Worm (Caenorhabditis elegans) whole organism, L1 larva: ENCODE results near the gene C27A2.7.

Experiments used
- C16A3.4 ChIP-seq: fragments of 150-350 bp; optimal IDR thresholded peaks from 2 replicates; lab custom pipeline; 2014; ENCODE audit warnings: missing biosample characterization, missing genetic modification characterization
- C34B4.2 ChIP-seq: sonication (generic microtip); optimal IDR thresholded peaks from 2 replicates; lab custom pipeline; 2017; ENCODE audit warnings: mild to moderate bottlenecking, missing genetic modification characterization, missing compliant biosample characterization
- F16B12.6 ChIP-seq: fragments of 150-350 bp; optimal IDR thresholded peaks from 2 replicates; lab custom pipeline; 2014; ENCODE audit warnings: missing biosample characterization, missing genetic modification characterization
- Y116A8C.19 ChIP-seq: sonication (generic microtip); optimal IDR thresholded peaks from 2 replicates; lab custom pipeline; 2016; ENCODE audit warnings: missing compliant biosample characterization, missing genetic modification characterization, borderline replicate concordance
- ama-1 ChIP-seq: fragments of 150-350 bp; optimal IDR thresholded peaks from 2 replicates; lab custom pipeline; 2014
- ceh-8 ChIP-seq: fragments of 200-800 bp; sonication (Bioruptor generic); optimal IDR thresholded peaks from 2 replicates; lab custom pipeline; 2018; ENCODE audit warnings: mild to moderate bottlenecking, missing genetic modification characterization, moderate library complexity, missing compliant biosample characterization
- ceh-82 ChIP-seq, 3 experiments: fragments of 150-350 bp in 1 of 3; sonication (generic microtip) in 2 of 3; optimal IDR thresholded peaks; 2 replicates each; lab custom pipeline; 2014 to 2017; ENCODE audit warnings: missing biosample characterization in 3 of 3, missing genetic modification characterization in 3 of 3
- ceh-90 ChIP-seq: sonication (generic microtip); optimal IDR thresholded peaks from 2 replicates; lab custom pipeline; 2016; ENCODE audit warnings: missing genetic modification characterization, missing compliant biosample characterization
- ces-1 ChIP-seq: fragments of 150-350 bp; optimal IDR thresholded peaks from 2 replicates; lab custom pipeline; 2014; ENCODE audit warnings: missing biosample characterization, missing genetic modification reagents, missing genetic modification characterization
- dpl-1 ChIP-seq, 3 experiments: fragments of 150-350 bp in 2 of 3; sonication (generic microtip) in 1 of 3; optimal IDR thresholded peaks; 2 replicates each; lab custom pipeline; 2014 to 2017; ENCODE audit warnings: missing biosample characterization in 3 of 3, missing genetic modification characterization in 3 of 3, missing genetic modification reagents in 3 of 3
- dsc-1 ChIP-seq: sonication (generic microtip); optimal IDR thresholded peaks from 2 replicates; lab custom pipeline; 2016; ENCODE audit warnings: mild to moderate bottlenecking, missing genetic modification characterization, missing compliant biosample characterization
- efl-1 ChIP-seq, 4 experiments: fragments of 150-350 bp; optimal IDR thresholded peaks in 3 of 4; peaks in 1 of 4; 1 replicate in 1 of 4; 2 replicates in 3 of 4; lab custom pipeline; 2014; ENCODE audit warnings: missing biosample characterization in 2 of 4, missing genetic modification characterization in 2 of 4, missing genetic modification reagents in 2 of 4
- efl-3 ChIP-seq: fragments of 200-800 bp; sonication (Bioruptor generic); optimal IDR thresholded peaks from 2 replicates; lab custom pipeline; 2018; ENCODE audit warnings: mild to moderate bottlenecking, missing genetic modification characterization, missing compliant biosample characterization
- egl-27 ChIP-seq, 2 experiments: fragments of 150-350 bp in 1 of 2; sonication (generic microtip); optimal IDR thresholded peaks; 3 replicates each; lab custom pipeline; 2017 to 2018; ENCODE audit warnings: missing biosample characterization in 2 of 2, missing genetic modification characterization in 2 of 2, missing genetic modification reagents in 2 of 2
- elt-2 ChIP-seq: sonication (generic microtip); optimal IDR thresholded peaks from 2 replicates; lab custom pipeline; 2016; ENCODE audit warnings: missing genetic modification characterization, mild to moderate bottlenecking, inconsistent platforms, missing compliant biosample characterization, missing genetic modification reagents
- fkh-8 ChIP-seq: sonication (generic microtip); optimal IDR thresholded peaks from 2 replicates; lab custom pipeline; 2016; ENCODE audit warnings: mild to moderate bottlenecking, missing genetic modification characterization, missing compliant biosample characterization
- fos-1 ChIP-seq: fragments of 150-350 bp; optimal IDR thresholded peaks from 2 replicates; lab custom pipeline; 2014; ENCODE audit warnings: missing biosample characterization, missing genetic modification characterization
- hlh-4 ChIP-seq: sonication (generic microtip); optimal IDR thresholded peaks from 2 replicates; lab custom pipeline; 2016; ENCODE audit warnings: mild to moderate bottlenecking, missing genetic modification characterization, missing compliant biosample characterization
- isw-1 ChIP-seq: fragments of 200-800 bp; sonication (Bioruptor generic); IDR thresholded peaks from 2 replicates; pipeline ENCODE4 v1.3.6; 2022; ENCODE audit warnings: missing genetic modification characterization, missing compliant biosample characterization
- jun-1 ChIP-seq: fragments of 150-350 bp; optimal IDR thresholded peaks from 2 replicates; lab custom pipeline; 2014; ENCODE audit warnings: missing biosample characterization, missing genetic modification reagents, missing genetic modification characterization
- lin-13 ChIP-seq: fragments of 150-350 bp; optimal IDR thresholded peaks from 2 replicates; lab custom pipeline; 2014; ENCODE audit warnings: missing biosample characterization, missing genetic modification reagents, missing genetic modification characterization
- lin-14 ChIP-seq: fragments of 200-800 bp; sonication (Bioruptor generic); optimal IDR thresholded peaks from 2 replicates; lab custom pipeline; 2018; ENCODE audit warnings: mild to moderate bottlenecking, missing genetic modification characterization, moderate library complexity, missing compliant biosample characterization
- lin-35 ChIP-seq, 2 experiments: fragments of 150-350 bp; optimal IDR thresholded peaks; 2 replicates each; lab custom pipeline; 2014; ENCODE audit warnings: missing biosample characterization in 2 of 2, missing genetic modification characterization in 2 of 2, missing genetic modification reagents in 2 of 2
- lsy-2 ChIP-seq, 2 experiments: fragments of 150-350 bp; optimal IDR thresholded peaks; 2 replicates each; lab custom pipeline; 2014; ENCODE audit warnings: missing biosample characterization in 2 of 2, missing genetic modification characterization in 2 of 2
- mab-9 ChIP-seq: fragments of 200-800 bp; sonication (Bioruptor generic); IDR thresholded peaks from 2 replicates; pipeline ENCODE4 v1.3.6; 2022; ENCODE audit warnings: missing genetic modification reagents, missing genetic modification characterization, missing compliant biosample characterization
- mdl-1 ChIP-seq, 2 experiments: fragments of 150-350 bp; optimal IDR thresholded peaks; 2 replicates each; lab custom pipeline; 2014 to 2017; ENCODE audit warnings: missing biosample characterization in 2 of 2, missing genetic modification characterization in 2 of 2, inconsistent platforms in 1 of 2
- mep-1 ChIP-seq: fragments of 150-350 bp; optimal IDR thresholded peaks from 2 replicates; lab custom pipeline; 2014; ENCODE audit warnings: missing biosample characterization, missing genetic modification characterization
- nhr-12 ChIP-seq: sonication (generic microtip); optimal IDR thresholded peaks from 2 replicates; lab custom pipeline; 2017; ENCODE audit warnings: missing biosample characterization, missing genetic modification characterization
- nhr-20 ChIP-seq: sonication (generic microtip); optimal IDR thresholded peaks from 2 replicates; lab custom pipeline; 2016; ENCODE audit warnings: mild to moderate bottlenecking, missing genetic modification characterization, missing compliant biosample characterization
- nhr-28 ChIP-seq: fragments of 150-350 bp; optimal IDR thresholded peaks from 2 replicates; lab custom pipeline; 2014; ENCODE audit warnings: missing biosample characterization, missing genetic modification characterization
- nhr-47 ChIP-seq: sonication (generic microtip); optimal IDR thresholded peaks from 2 replicates; lab custom pipeline; 2016; ENCODE audit warnings: mild to moderate bottlenecking, missing genetic modification characterization, moderate library complexity, missing compliant biosample characterization
- nhr-77 ChIP-seq: fragments of 150-350 bp; optimal IDR thresholded peaks from 2 replicates; lab custom pipeline; 2014; ENCODE audit warnings: missing biosample characterization, missing genetic modification characterization
- nhr-85 ChIP-seq: sonication (generic microtip); peaks from one replicate; lab custom pipeline; 2016; ENCODE audit warnings: missing genetic modification characterization, inconsistent platforms, missing compliant biosample characterization
- pax-3 ChIP-seq: fragments of 200-800 bp; sonication (Bioruptor generic); optimal IDR thresholded peaks from 2 replicates; lab custom pipeline; 2018; ENCODE audit warnings: mild to moderate bottlenecking, missing genetic modification characterization, moderate library complexity, missing compliant biosample characterization
- rnt-1 ChIP-seq: sonication (generic microtip); optimal IDR thresholded peaks from 2 replicates; lab custom pipeline; 2016; ENCODE audit warnings: mild to moderate bottlenecking, missing genetic modification characterization, moderate library complexity, missing compliant biosample characterization
- skn-1 ChIP-seq: fragments of 150-350 bp; optimal IDR thresholded peaks from 2 replicates; lab custom pipeline; 2014; ENCODE audit warnings: missing biosample characterization, missing genetic modification characterization
- snpc-4 ChIP-seq: fragments of 150-350 bp; optimal IDR thresholded peaks from 2 replicates; lab custom pipeline; 2014; ENCODE audit warnings: missing biosample characterization, missing genetic modification characterization
- snu-23 ChIP-seq: sonication (generic microtip); optimal IDR thresholded peaks from 2 replicates; lab custom pipeline; 2016; ENCODE audit warnings: missing genetic modification characterization, missing compliant biosample characterization
- sox-4 ChIP-seq: sonication (generic microtip); optimal IDR thresholded peaks from 2 replicates; lab custom pipeline; 2016; ENCODE audit warnings: missing genetic modification characterization, missing compliant biosample characterization
- sptf-1 ChIP-seq: fragments of 150-350 bp; optimal IDR thresholded peaks from 2 replicates; lab custom pipeline; 2014; ENCODE audit warnings: missing biosample characterization, missing genetic modification characterization
- sup-37 ChIP-seq: fragments of 200-800 bp; sonication (Bioruptor generic); optimal IDR thresholded peaks from 2 replicates; lab custom pipeline; 2018; ENCODE audit warnings: mild to moderate bottlenecking, missing genetic modification characterization, missing compliant biosample characterization
- swsn-7 ChIP-seq: sonication (generic microtip); optimal IDR thresholded peaks from 2 replicates; lab custom pipeline; 2016; ENCODE audit warnings: missing genetic modification characterization, missing compliant biosample characterization
- tbx-2 ChIP-seq: sonication (generic microtip); optimal IDR thresholded peaks from 2 replicates; lab custom pipeline; 2016; ENCODE audit warnings: missing genetic modification characterization, missing compliant biosample characterization
- unc-130 ChIP-seq: fragments of 150-350 bp; optimal IDR thresholded peaks from 2 replicates; lab custom pipeline; 2017; ENCODE audit warnings: missing biosample characterization, missing genetic modification characterization, inconsistent platforms
- unc-30 ChIP-seq: sonication (generic microtip); optimal IDR thresholded peaks from 2 replicates; lab custom pipeline; 2017; ENCODE audit warnings: missing biosample characterization, missing genetic modification characterization
- xbp-1 ChIP-seq: sonication (generic microtip); optimal IDR thresholded peaks from 2 replicates; lab custom pipeline; 2016; ENCODE audit warnings: missing genetic modification characterization, missing compliant biosample characterization
- zip-4 ChIP-seq: fragments of 200-800 bp; sonication (Bioruptor generic); optimal IDR thresholded peaks from 2 replicates; lab custom pipeline; 2018; ENCODE audit warnings: mild to moderate bottlenecking, missing genetic modification characterization, moderate library complexity, missing compliant biosample characterization
- ztf-11 ChIP-seq, 2 experiments: sonication (generic microtip); optimal IDR thresholded peaks; 2 replicates each; lab custom pipeline; 2016 to 2017; ENCODE audit warnings: missing genetic modification characterization in 2 of 2, missing biosample characterization in 1 of 2, missing compliant biosample characterization in 1 of 2

C27A2.7 gene

DNA sequence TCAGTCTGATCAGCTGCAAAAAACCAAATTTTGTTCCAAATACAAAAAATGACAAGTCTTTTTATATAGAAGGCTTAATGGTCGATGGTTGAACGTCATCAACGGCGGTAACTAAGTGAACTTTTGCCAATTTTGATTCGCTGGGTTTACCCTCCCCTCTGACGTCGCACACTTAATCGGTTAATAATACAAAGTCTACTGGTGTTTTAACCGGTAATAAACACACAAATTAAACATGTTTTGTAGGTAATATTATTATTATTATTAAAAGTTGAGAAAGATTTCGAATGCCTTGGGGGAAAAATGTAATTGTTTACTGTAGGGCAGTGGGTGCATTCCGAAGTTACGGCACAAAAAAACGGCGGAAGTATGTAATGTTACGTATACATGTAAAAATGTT is 10.4 kb downstream of the C27A2.7 start, which contains the start of gene pho-12:
TSS of gene pho-12 (minus strand) at position 101 of the 400 bp plus-strand sequence.
- TF ChIP-seq zip-4 (GFP tag; lab: Kevin White, UChicago): no peak
- TF ChIP-seq unc-30 (tag; lab: Kevin White, UChicago): no peak
- no peak for TF ChIP-seq nhr-12 (tag; lab: Kevin White, UChicago)
- TF ChIP-seq, all 84 proteins: peak for 0

DNA sequence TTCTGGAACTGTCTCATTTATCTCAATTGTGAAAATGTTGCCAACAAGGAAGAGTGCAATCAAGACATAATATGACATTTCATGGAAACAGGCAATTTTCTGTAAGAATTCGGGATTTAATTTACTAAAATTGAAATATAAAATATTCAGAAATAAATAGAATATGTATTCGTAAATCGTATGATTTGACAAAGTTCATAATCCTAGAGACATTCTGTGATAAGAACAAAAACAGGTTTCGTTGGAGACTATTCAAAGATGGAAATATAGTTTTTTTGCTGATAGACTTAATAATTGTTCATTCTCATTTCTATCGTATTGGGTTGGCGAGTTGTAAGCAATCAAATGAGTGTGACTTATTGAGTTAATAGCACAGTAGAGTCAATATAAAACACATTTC is 13.1 kb downstream of the C27A2.7 start, which contains the start of gene C27A2.12:
TSS of gene C27A2.12 (minus strand) at position 101 of the 400 bp plus-strand sequence.
- no peak for TF ChIP-seq zip-4 (GFP tag; lab: Kevin White, UChicago)
- no peak for TF ChIP-seq nhr-47 (tag; lab: Kevin White, UChicago)
- TF ChIP-seq sup-37 (GFP tag; lab: Kevin White, UChicago): no peak
- TF ChIP-seq ceh-8 (GFP tag; lab: Kevin White, UChicago): no peak
- TF ChIP-seq lsy-2 (tag; optimal IDR thresholded peaks at IDR 0.05; lab: Kevin White, UChicago): no peak
- no peak for TF ChIP-seq nhr-85 (tag; lab: Kevin White, UChicago)
- TF ChIP-seq nhr-28 (tag; lab: Kevin White, UChicago): no peak
- no peak for TF ChIP-seq sox-4 (tag; lab: Kevin White, UChicago)
- no peak for TF ChIP-seq snu-23 (GFP tag; lab: Kevin White, UChicago)
- TF ChIP-seq jun-1 (tag; lab: Kevin White, UChicago): no peak
- no peak for TF ChIP-seq ceh-90 (tag; lab: Kevin White, UChicago)
- TF ChIP-seq isw-1 (GFP tag; lab: Robert Waterston, UW): no peak
- TF ChIP-seq hlh-4: no peak
- no peak for TF ChIP-seq efl-3 (GFP tag; lab: Kevin White, UChicago)
- TF ChIP-seq sptf-1 (tag; lab: Kevin White, UChicago): no peak
- no peak for TF ChIP-seq snpc-4 (tag; lab: Kevin White, UChicago)

DNA sequence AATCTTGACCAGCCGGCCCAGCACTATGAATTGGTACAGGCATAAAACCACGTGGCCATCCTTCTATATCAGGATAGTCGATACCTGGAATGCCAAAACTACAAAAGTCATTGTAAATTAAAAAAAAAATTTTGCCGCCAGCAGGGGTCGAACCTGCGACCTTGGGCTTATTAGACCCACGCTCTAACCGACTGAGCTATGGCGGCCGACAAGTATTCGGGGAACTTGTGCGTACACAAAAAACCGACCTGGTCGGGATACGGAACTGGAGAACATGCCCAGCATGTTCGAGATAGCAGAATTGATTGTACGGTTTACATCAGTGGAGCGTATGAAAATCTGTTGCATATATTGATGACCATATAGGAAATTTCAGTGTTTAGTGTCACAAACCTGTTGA is 13.8 kb downstream of the C27A2.7 start:
- peak; percentile 43 for TF ChIP-seq skn-1
- peak; percentile 79 for TF ChIP-seq snu-23 (GFP tag; lab: Kevin White, UChicago)
- TF ChIP-seq lin-14 (GFP tag; lab: Kevin White, UChicago): peak; percentile 53
- TF ChIP-seq lsy-2 (tag; optimal IDR thresholded peaks at IDR 0.05; lab: Kevin White, UChicago): peak; percentile 76 to 79
- peak; percentile 41 to 67 for TF ChIP-seq efl-1 (optimal IDR thresholded peaks at IDR 0.05; lab: Kevin White, UChicago)
- TF ChIP-seq efl-1 (GFP tag; optimal IDR thresholded peaks at IDR 0.05 in 1 of 2; lab: Kevin White, UChicago): peak; percentile 39 to 94
- TF ChIP-seq snpc-4 (tag; lab: Kevin White, UChicago): peak; percentile 98
- TF ChIP-seq tbx-2: peak; percentile 54
- TF ChIP-seq mdl-1 (tag; optimal IDR thresholded peaks at IDR 0.05; lab: Kevin White, UChicago): peak in 1 of 2 experiments; percentile 60
- TF ChIP-seq mep-1 (tag; lab: Kevin White, UChicago): peak; percentile 67
- TF ChIP-seq C34B4.2 (tag; lab: Kevin White, UChicago): no peak
- no peak for TF ChIP-seq fkh-8 (tag; lab: Kevin White, UChicago)
- TF ChIP-seq mab-9 (GFP tag; lab: Robert Waterston, UW): 0 out of 2 replicates have a peak, but pooled peaks have one; percentile 43
- TF ChIP-seq xbp-1 (tag; lab: Kevin White, UChicago): peak; percentile 49
- TF ChIP-seq ztf-11 (tag; optimal IDR thresholded peaks at IDR 0.05; lab: Kevin White, UChicago): no peak
- TF ChIP-seq rnt-1 (tag; lab: Kevin White, UChicago): peak; percentile 85
- TF ChIP-seq swsn-7 (tag; lab: Kevin White, UChicago): peak; percentile 59
- TF ChIP-seq Y116A8C.19 (tag; lab: Kevin White, UChicago): no peak
- TF ChIP-seq dpl-1 (GFP tag; optimal IDR thresholded peaks at IDR 0.05; lab: Kevin White, UChicago): peak; percentile 31 to 47 (median 44)
- TF ChIP-seq ces-1 (GFP tag; lab: Kevin White, UChicago): no peak
- TF ChIP-seq lin-13 (GFP tag; lab: Kevin White, UChicago): peak; percentile 62
- peak; percentile 53 to 77 for TF ChIP-seq lin-35 (GFP tag; optimal IDR thresholded peaks at IDR 0.05; lab: Kevin White, UChicago)
- no peak for TF ChIP-seq ama-1 (lab: Kevin White, UChicago)
- TF ChIP-seq fos-1 (tag; lab: Kevin White, UChicago): peak; percentile 29
- TF ChIP-seq dsc-1 (tag; lab: Kevin White, UChicago): peak; percentile 52
- TF ChIP-seq egl-27 (tag; optimal IDR thresholded peaks at IDR 0.05; lab: Kevin White, UChicago): no peak
- TF ChIP-seq unc-130 (tag; lab: Kevin White, UChicago): peak; percentile 38
- TF ChIP-seq elt-2: peak; percentile 89
- TF ChIP-seq pax-3: peak; percentile 29
- peak; percentile 81 for TF ChIP-seq nhr-85 (tag; lab: Kevin White, UChicago)
- TF ChIP-seq nhr-77: peak; percentile 23
- TF ChIP-seq F16B12.6 (tag; lab: Kevin White, UChicago): peak; percentile 26
- peak; percentile 76 for TF ChIP-seq nhr-20 (tag; lab: Kevin White, UChicago)
- TF ChIP-seq ceh-82 (tag; optimal IDR thresholded peaks at IDR 0.05; lab: Kevin White, UChicago): peak in 2 of 3 experiments; percentile 11
- TF ChIP-seq ceh-8 (GFP tag; lab: Kevin White, UChicago): no peak
- TF ChIP-seq C16A3.4 (tag; lab: Kevin White, UChicago): peak; percentile 44
